Fruit fly (Drosophila melanogaster) whole organism, embryonic: ENCODE results near the gene fne.

Source experiments
- Atf3 ChIP-seq: fragments of 200-800 bp; sonication (Bioruptor generic); optimal IDR thresholded peaks from 3 replicates; lab custom pipeline; 2016; ENCODE audit warnings: missing biosample characterization, missing genetic modification characterization
- Atf6 ChIP-seq: fragments of 200-800 bp; sonication (Bioruptor generic); IDR thresholded peaks from 2 replicates; pipeline ENCODE4 v1.3.6; 2022; ENCODE audit warnings: missing biosample characterization, missing genetic modification characterization
- BEAF-32 ChIP-seq: fragments of 200-800 bp; sonication (Bioruptor generic); optimal IDR thresholded peaks from 3 replicates; lab custom pipeline; 2017; ENCODE audit warnings: missing biosample characterization, missing genetic modification characterization, mild to moderate bottlenecking, moderate library complexity, missing genetic modification reagents
- Bdp1 ChIP-seq: fragments of 200-800 bp; sonication (Bioruptor generic); optimal IDR thresholded peaks from 3 replicates; lab custom pipeline; 2016; ENCODE audit warnings: missing biosample characterization, missing genetic modification characterization
- CG10274 ChIP-seq: fragments of 200-800 bp; sonication (Bioruptor generic); optimal IDR thresholded peaks from 3 replicates; lab custom pipeline; 2017; ENCODE audit warnings: missing biosample characterization, mild to moderate bottlenecking, missing genetic modification characterization
- CG10979 ChIP-seq: fragments of 200-800 bp; sonication (Bioruptor generic); optimal IDR thresholded peaks from 2 replicates; lab custom pipeline; 2018; ENCODE audit warnings: missing biosample characterization, mild to moderate bottlenecking, missing genetic modification characterization, moderate library complexity
- CG11247 ChIP-seq: fragments of 200-800 bp; sonication (Bioruptor generic); IDR thresholded peaks from 2 replicates; pipeline ENCODE4 v1.3.6; 2022; ENCODE audit warnings: missing biosample characterization, missing genetic modification characterization
- CG13424 ChIP-seq: fragments of 200-800 bp; sonication (Bioruptor generic); optimal IDR thresholded peaks from 2 replicates; lab custom pipeline; 2019; ENCODE audit warnings: missing biosample characterization, mild to moderate bottlenecking, missing genetic modification characterization, moderate library complexity
- CG1603 ChIP-seq: fragments of 200-800 bp; sonication (Bioruptor generic); optimal IDR thresholded peaks from 2 replicates; lab custom pipeline; 2019; ENCODE audit warnings: missing biosample characterization, mild to moderate bottlenecking, missing genetic modification characterization, moderate library complexity
- CG17385 ChIP-seq: fragments of 200-800 bp; sonication (Bioruptor generic); optimal IDR thresholded peaks from 3 replicates; lab custom pipeline; 2018; ENCODE audit warnings: missing biosample characterization, mild to moderate bottlenecking, missing genetic modification characterization
- CG18476 ChIP-seq: fragments of 200-800 bp; sonication (Bioruptor generic); optimal IDR thresholded peaks from 2 replicates; lab custom pipeline; 2016; ENCODE audit warnings: missing biosample characterization, mild to moderate bottlenecking, missing genetic modification characterization
- CG18599 ChIP-seq: fragments of 200-800 bp; sonication (Bioruptor generic); optimal IDR thresholded peaks from 3 replicates; lab custom pipeline; 2017; ENCODE audit warnings: missing biosample characterization, missing genetic modification characterization, mild to moderate bottlenecking, moderate library complexity, missing genetic modification reagents
- CG30431 ChIP-seq: fragments of 200-800 bp; sonication (Bioruptor generic); optimal IDR thresholded peaks from 2 replicates; lab custom pipeline; 2017; ENCODE audit warnings: missing biosample characterization, missing genetic modification characterization
- CG4404 ChIP-seq: fragments of 200-800 bp; sonication (Bioruptor generic); IDR thresholded peaks from 2 replicates; pipeline ENCODE4 v1.3.6; 2022; ENCODE audit warnings: missing biosample characterization, missing genetic modification characterization
- CG4854 ChIP-seq: fragments of 200-800 bp; sonication (Bioruptor generic); optimal IDR thresholded peaks from 2 replicates; lab custom pipeline; 2016; ENCODE audit warnings: missing biosample characterization, missing genetic modification characterization, inconsistent platforms
- CG5245 ChIP-seq: fragments of 200-800 bp; sonication (Bioruptor generic); optimal IDR thresholded peaks from 3 replicates; lab custom pipeline; 2016; ENCODE audit warnings: missing biosample characterization, missing genetic modification characterization
- CG6272 ChIP-seq: fragments of 200-800 bp; sonication (Bioruptor generic); IDR thresholded peaks from 2 replicates; pipeline ENCODE4 v1.3.6; 2022; ENCODE audit warnings: missing biosample characterization, missing genetic modification characterization
- CG6791 ChIP-seq: fragments of 200-800 bp; sonication (Bioruptor generic); IDR thresholded peaks from 3 replicates; pipeline ENCODE4 v1.3.6; 2022; ENCODE audit warnings: missing biosample characterization, missing genetic modification characterization; ENCODE audit not compliant: partially characterized antibody
- CG7372 ChIP-seq: fragments of 200-800 bp; sonication (Bioruptor generic); IDR thresholded peaks from 2 replicates; pipeline ENCODE4 v1.3.6; 2022; ENCODE audit warnings: missing biosample characterization, missing genetic modification characterization
- CG7745 ChIP-seq: fragments of 200-800 bp; sonication (Bioruptor generic); optimal IDR thresholded peaks from 2 replicates; lab custom pipeline; 2018; ENCODE audit warnings: missing biosample characterization, mild to moderate bottlenecking, missing genetic modification characterization, moderate library complexity
- CG9876 ChIP-seq: fragments of 200-800 bp; sonication (Bioruptor generic); optimal IDR thresholded peaks from 2 replicates; lab custom pipeline; 2016; ENCODE audit warnings: missing biosample characterization, missing genetic modification characterization
- Chrac-16 ChIP-seq: fragments of 200-800 bp; sonication (Bioruptor generic); optimal IDR thresholded peaks from 3 replicates; lab custom pipeline; 2016; ENCODE audit warnings: missing biosample characterization, missing genetic modification characterization
- D19B ChIP-seq: fragments of 200-800 bp; sonication (Bioruptor generic); optimal IDR thresholded peaks from 2 replicates; lab custom pipeline; 2017; ENCODE audit warnings: missing biosample characterization, mild to moderate bottlenecking, missing genetic modification characterization
- NK7.1 ChIP-seq: fragments of 200-800 bp; sonication (Bioruptor generic); optimal IDR thresholded peaks from 3 replicates; lab custom pipeline; 2016; ENCODE audit warnings: missing biosample characterization, missing genetic modification characterization
- Poxn ChIP-seq: fragments of 200-800 bp; sonication (Bioruptor generic); IDR thresholded peaks from 2 replicates; pipeline ENCODE4 v1.3.6; 2022; ENCODE audit warnings: missing biosample characterization, missing genetic modification characterization
- Sin3A ChIP-seq: fragments of >200 bp; optimal IDR thresholded peaks from 2 replicates; lab custom pipeline; 2018
- bbx ChIP-seq: fragments of 200-800 bp; sonication (Bioruptor generic); IDR thresholded peaks from 2 replicates; pipeline ENCODE4 v1.3.6; 2022; ENCODE audit warnings: missing biosample characterization, missing genetic modification characterization; ENCODE audit not compliant: partially characterized antibody
- bsh ChIP-seq, 2 experiments: fragments of 200-800 bp; sonication (Bioruptor generic); optimal IDR thresholded peaks; 2 replicates each; lab custom pipeline; 2017 to 2018; ENCODE audit warnings: mild to moderate bottlenecking in 2 of 2, missing biosample characterization in 2 of 2, missing genetic modification characterization in 2 of 2, moderate library complexity in 1 of 2
- cas ChIP-seq: fragments of 200-800 bp; sonication (Bioruptor generic); IDR thresholded peaks from 2 replicates; pipeline ENCODE4 v1.3.6; 2022; ENCODE audit warnings: missing biosample characterization, missing genetic modification characterization
- chif ChIP-seq, 2 experiments: fragments of 200-800 bp; sonication (Bioruptor generic); optimal IDR thresholded peaks; 3 replicates each; lab custom pipeline; 2016; ENCODE audit warnings: missing biosample characterization in 2 of 2, missing genetic modification characterization in 2 of 2
- chm ChIP-seq: fragments of 200-800 bp; sonication (Bioruptor generic); IDR thresholded peaks from 2 replicates; pipeline ENCODE4 v1.3.6; 2022; ENCODE audit warnings: missing biosample characterization, missing genetic modification characterization
- dati ChIP-seq: fragments of 200-800 bp; sonication (Bioruptor generic); IDR thresholded peaks from 2 replicates; pipeline ENCODE4 v1.3.6; 2022; ENCODE audit warnings: missing biosample characterization, missing genetic modification characterization
- dmrt99B ChIP-seq: fragments of 200-800 bp; sonication (Bioruptor generic); optimal IDR thresholded peaks from 2 replicates; lab custom pipeline; 2018; ENCODE audit warnings: missing biosample characterization, mild to moderate bottlenecking, missing genetic modification characterization, moderate library complexity
- fd3F ChIP-seq: fragments of 200-800 bp; sonication (Bioruptor generic); optimal IDR thresholded peaks from 2 replicates; lab custom pipeline; 2018; ENCODE audit warnings: missing biosample characterization, mild to moderate bottlenecking, missing genetic modification characterization, moderate library complexity
- fd96Cb ChIP-seq: fragments of 200-800 bp; sonication (Bioruptor generic); optimal IDR thresholded peaks from 2 replicates; lab custom pipeline; 2018; ENCODE audit warnings: missing biosample characterization, mild to moderate bottlenecking, missing genetic modification characterization, moderate library complexity
- gcm2 ChIP-seq: fragments of 200-800 bp; sonication (Bioruptor generic); optimal IDR thresholded peaks from 2 replicates; lab custom pipeline; 2016; ENCODE audit warnings: missing biosample characterization, missing genetic modification characterization
- gem ChIP-seq: fragments of 200-800 bp; sonication (Bioruptor generic); optimal IDR thresholded peaks from 2 replicates; lab custom pipeline; 2019; ENCODE audit warnings: missing biosample characterization, mild to moderate bottlenecking, missing genetic modification characterization, moderate library complexity
- gsb-n ChIP-seq: fragments of 200-800 bp; sonication (Bioruptor generic); optimal IDR thresholded peaks from 3 replicates; lab custom pipeline; 2018; ENCODE audit warnings: missing biosample characterization, mild to moderate bottlenecking, missing genetic modification characterization
- hkb ChIP-seq, 2 experiments: fragments of 200-800 bp in 1 of 2; fragments of >200 bp in 1 of 2; sonication (Bioruptor generic) in 1 of 2; IDR thresholded peaks in 1 of 2; optimal IDR thresholded peaks in 1 of 2; 2 replicates each; pipeline versions ENCODE4 v1.3.6 to Lab custom; 2017 to 2022; ENCODE audit warnings: missing biosample characterization in 1 of 2, missing genetic modification characterization in 1 of 2
- knrl ChIP-seq: fragments of 200-800 bp; sonication (Bioruptor generic); IDR thresholded peaks from 3 replicates; pipeline ENCODE4 v1.3.6; 2022; ENCODE audit warnings: missing biosample characterization, missing genetic modification characterization; ENCODE audit not compliant: partially characterized antibody
- phol ChIP-seq: fragments of 200-800 bp; sonication (Bioruptor generic); optimal IDR thresholded peaks from 3 replicates; lab custom pipeline; 2018; ENCODE audit warnings: missing biosample characterization, mild to moderate bottlenecking, missing genetic modification characterization, moderate library complexity
- pum ChIP-seq: fragments of 200-800 bp; sonication (Bioruptor generic); optimal IDR thresholded peaks from 2 replicates; lab custom pipeline; 2016; ENCODE audit warnings: missing biosample characterization, missing genetic modification characterization
- ro ChIP-seq: fragments of 200-800 bp; sonication (Bioruptor generic); IDR thresholded peaks from 2 replicates; pipeline ENCODE4 v1.3.6; 2022; ENCODE audit warnings: missing biosample characterization, missing genetic modification characterization
- schlank ChIP-seq: fragments of 200-800 bp; sonication (Bioruptor generic); optimal IDR thresholded peaks from 2 replicates; lab custom pipeline; 2018; ENCODE audit warnings: missing biosample characterization, mild to moderate bottlenecking, missing genetic modification characterization
- scrt ChIP-seq: fragments of 200-800 bp; sonication (Bioruptor generic); optimal IDR thresholded peaks from 2 replicates; lab custom pipeline; 2018; ENCODE audit warnings: missing biosample characterization, mild to moderate bottlenecking, missing genetic modification characterization, moderate library complexity
- sd ChIP-seq: fragments of 200-800 bp; sonication (Bioruptor generic); optimal IDR thresholded peaks from 3 replicates; lab custom pipeline; 2018; ENCODE audit warnings: missing biosample characterization, mild to moderate bottlenecking, missing genetic modification characterization, moderate library complexity
- sens ChIP-seq: fragments of 200-800 bp; sonication (Bioruptor generic); peaks from one replicate; lab custom pipeline; 2016; ENCODE audit warnings: missing biosample characterization, missing genetic modification characterization
- shn ChIP-seq: fragments of 200-800 bp; sonication (Bioruptor generic); optimal IDR thresholded peaks from 3 replicates; lab custom pipeline; 2016; ENCODE audit warnings: missing biosample characterization, missing genetic modification characterization
- tin ChIP-seq: fragments of 200-800 bp; sonication (Bioruptor generic); optimal IDR thresholded peaks from 3 replicates; lab custom pipeline; 2016; ENCODE audit warnings: missing biosample characterization, missing genetic modification characterization
- tll ChIP-seq, 2 experiments: fragments of 200-800 bp in 1 of 2; fragments of >200 bp in 1 of 2; sonication (Bioruptor generic) in 1 of 2; optimal IDR thresholded peaks; 2 replicates each; lab custom pipeline; 2017 to 2019; ENCODE audit warnings: missing biosample characterization in 2 of 2, missing genetic modification characterization in 2 of 2, mild to moderate bottlenecking in 1 of 2, moderate library complexity in 1 of 2
- zfh1 ChIP-seq: fragments of 200-800 bp; sonication (Bioruptor generic); IDR thresholded peaks from 3 replicates; pipeline ENCODE4 v1.3.6; 2022; ENCODE audit warnings: missing biosample characterization, missing genetic modification characterization

fne gene

DNA sequence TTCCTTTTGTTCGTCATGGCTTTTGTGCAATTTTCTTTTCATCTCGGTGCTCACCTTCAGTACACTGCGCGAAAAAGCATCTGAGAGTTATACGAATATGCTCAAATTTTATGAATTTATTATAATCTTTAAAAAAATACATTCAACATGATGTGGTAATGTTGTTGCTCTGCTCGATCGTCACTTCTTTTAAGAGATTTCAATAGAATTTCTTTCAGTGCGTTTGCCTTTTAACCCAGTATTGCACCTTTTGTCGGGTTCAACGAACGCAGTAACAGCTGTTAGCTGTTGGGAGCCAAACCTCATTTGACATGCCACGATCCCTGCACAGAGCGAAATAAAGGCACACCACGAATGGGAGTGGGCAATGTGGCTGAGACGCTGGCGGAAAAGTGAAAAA lies 22.7 kb downstream of the fne start (continued):
- TF ChIP-seq gcm2 (GFP tag; lab: Kevin White, UChicago) = no peak
- TF ChIP-seq phol (tag; lab: Kevin White, UChicago) = peak; percentile 11
- peak in 1 of 2 experiments; percentile 19 for TF ChIP-seq bsh (GFP tag; optimal IDR thresholded peaks at IDR 0.05; lab: Kevin White, UChicago)
- no peak for TF ChIP-seq pum (GFP tag; lab: Kevin White, UChicago)
- no peak for TF ChIP-seq bbx (GFP tag; lab: Robert Waterston, UW)
- TF ChIP-seq CG6791 (GFP tag; lab: Robert Waterston, UW) = no peak
- TF ChIP-seq CG4854 (GFP tag; lab: Kevin White, UChicago) = no peak
- TF ChIP-seq chif (GFP tag; optimal IDR thresholded peaks at IDR 0.05; lab: Kevin White, UChicago) = peak in 1 of 2 experiments; percentile 30
- TF ChIP-seq Atf6 (GFP tag; lab: Robert Waterston, UW) = no peak
- TF ChIP-seq sd = no peak
- TF ChIP-seq Sin3A (lab: Kevin White, UChicago) = no peak
- TF ChIP-seq tll (GFP tag; optimal IDR thresholded peaks at IDR 0.05; lab: Kevin White, UChicago) = peak in 1 of 2 experiments; percentile 66
- no peak for TF ChIP-seq CG18599
- TF ChIP-seq Atf3 (GFP tag; lab: Kevin White, UChicago) = no peak
- TF ChIP-seq hkb (optimal IDR thresholded peaks at IDR 0.05; lab: Kevin White, UChicago) = no peak
- no peak for TF ChIP-seq hkb (GFP tag; IDR thresholded peaks at IDR 0.05; lab: Robert Waterston, UW)
- TF ChIP-seq CG13424 = no peak
- TF ChIP-seq CG1603 (tag; lab: Kevin White, UChicago) = peak; percentile 25
- TF ChIP-seq CG6272 (GFP tag; lab: Robert Waterston, UW) = no peak
- no peak for TF ChIP-seq chm (GFP tag; lab: Robert Waterston, UW)
- peak; percentile 7 for TF ChIP-seq tin (GFP tag; lab: Kevin White, UChicago)
- TF ChIP-seq scrt (GFP tag; lab: Kevin White, UChicago) = no peak
- TF ChIP-seq CG10274 = no peak
- TF ChIP-seq CG5245 (GFP tag; lab: Kevin White, UChicago) = no peak
- TF ChIP-seq CG10979 = peak; percentile 49
- TF ChIP-seq Bdp1 = no peak
- no peak for TF ChIP-seq Poxn (GFP tag; lab: Robert Waterston, UW)
- peak; percentile 7 for TF ChIP-seq CG18476 (GFP tag; lab: Kevin White, UChicago)
- TF ChIP-seq schlank = no peak
- peak; percentile 86 for TF ChIP-seq sens (GFP tag; lab: Kevin White, UChicago)
- no peak for TF ChIP-seq gsb-n (tag; lab: Kevin White, UChicago)
- no peak for TF ChIP-seq CG7745 (tag; lab: Kevin White, UChicago)
- TF ChIP-seq D19B (GFP tag; lab: Kevin White, UChicago) = no peak
- TF ChIP-seq zfh1 (GFP tag; lab: Robert Waterston, UW) = no peak
- TF ChIP-seq cas (GFP tag; lab: Robert Waterston, UW) = no peak
- no peak for TF ChIP-seq fd3F (GFP tag; lab: Kevin White, UChicago)
- TF ChIP-seq dmrt99B (tag; lab: Kevin White, UChicago) = no peak
- peak; percentile 12 for TF ChIP-seq Chrac-16 (GFP tag; lab: Kevin White, UChicago)
- TF ChIP-seq ro (GFP tag; lab: Robert Waterston, UW) = no peak
- TF ChIP-seq CG17385 = no peak
- no peak for TF ChIP-seq knrl (GFP tag; lab: Robert Waterston, UW)
- no peak for TF ChIP-seq BEAF-32 (GFP tag; lab: Kevin White, UChicago)
- TF ChIP-seq CG30431 (GFP tag; lab: Kevin White, UChicago) = peak; percentile 4
- TF ChIP-seq dati (GFP tag; lab: Robert Waterston, UW) = no peak
- no peak for TF ChIP-seq CG11247 (GFP tag; lab: Robert Waterston, UW)
- no peak for TF ChIP-seq shn (GFP tag; lab: Kevin White, UChicago)
- TF ChIP-seq CG4404 (GFP tag; lab: Robert Waterston, UW) = no peak; the same call in 1 of the 2 replicates
- TF ChIP-seq CG7372 (GFP tag; lab: Robert Waterston, UW) = no peak
- peak; percentile 31 for TF ChIP-seq gem (tag; lab: Kevin White, UChicago)
- TF ChIP-seq CG9876 (GFP tag; lab: Kevin White, UChicago) = no peak
- TF ChIP-seq fd96Cb (tag; lab: Kevin White, UChicago) = no peak
- TF ChIP-seq NK7.1 (GFP tag; lab: Kevin White, UChicago) = no peak
